Fruit fly (Drosophila melanogaster) whole organism, larva: ENCODE data around the gene CarT.

Experiments
- noc ChIP-seq: fragments of 200-800 bp; sonication (Bioruptor generic); optimal IDR thresholded peaks from 3 replicates; lab custom pipeline; 2019; ENCODE audit warnings: missing biosample characterization, mild to moderate bottlenecking, missing genetic modification characterization, moderate library complexity

Gene CarT

DNA sequence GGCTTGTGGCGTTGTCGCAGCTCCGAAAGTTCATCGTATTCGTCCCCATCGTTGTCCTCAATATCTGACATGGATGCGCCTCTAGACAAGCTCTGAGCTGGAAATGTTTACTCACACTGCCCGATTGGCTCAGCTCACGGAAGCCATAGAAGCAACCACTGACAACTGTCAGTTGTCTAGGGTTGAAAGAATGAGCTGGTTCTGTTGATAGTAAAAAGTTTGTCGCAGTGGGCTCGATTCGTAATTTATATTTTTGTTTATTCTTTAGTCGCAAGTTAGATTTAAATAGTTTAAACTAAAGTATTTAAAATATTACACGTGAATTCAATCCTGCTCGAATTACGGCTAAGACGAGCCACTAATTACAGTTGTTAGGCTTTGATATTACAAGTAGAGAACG, at the start of gene CarT:
Gene CarT, minus strand, starts transcription at position 101 of the 400 bp plus-strand sequence.
- TF ChIP-seq noc (tag; lab: Kevin White, UChicago): no peak

DNA sequence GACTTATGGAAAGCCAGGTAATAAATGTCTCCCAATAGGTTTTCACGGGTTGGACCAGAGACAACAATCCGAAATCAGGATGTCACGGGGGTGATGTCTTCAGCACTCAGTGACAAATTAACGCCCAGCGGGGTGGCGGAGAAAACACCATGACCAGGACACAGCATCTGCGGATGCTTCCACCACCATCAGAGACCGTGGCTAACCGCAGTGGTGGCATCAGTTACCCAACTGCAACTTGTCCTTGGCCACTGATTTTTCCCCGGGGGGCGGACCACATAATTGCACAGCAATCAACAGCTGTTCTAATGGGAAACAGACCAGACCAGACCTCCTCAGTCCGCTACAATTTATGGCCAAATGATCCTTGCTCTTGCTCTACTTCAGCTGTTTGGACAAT, 48.3 kb upstream of the CarT start:
- TF ChIP-seq noc (tag; lab: Kevin White, UChicago): no peak

DNA sequence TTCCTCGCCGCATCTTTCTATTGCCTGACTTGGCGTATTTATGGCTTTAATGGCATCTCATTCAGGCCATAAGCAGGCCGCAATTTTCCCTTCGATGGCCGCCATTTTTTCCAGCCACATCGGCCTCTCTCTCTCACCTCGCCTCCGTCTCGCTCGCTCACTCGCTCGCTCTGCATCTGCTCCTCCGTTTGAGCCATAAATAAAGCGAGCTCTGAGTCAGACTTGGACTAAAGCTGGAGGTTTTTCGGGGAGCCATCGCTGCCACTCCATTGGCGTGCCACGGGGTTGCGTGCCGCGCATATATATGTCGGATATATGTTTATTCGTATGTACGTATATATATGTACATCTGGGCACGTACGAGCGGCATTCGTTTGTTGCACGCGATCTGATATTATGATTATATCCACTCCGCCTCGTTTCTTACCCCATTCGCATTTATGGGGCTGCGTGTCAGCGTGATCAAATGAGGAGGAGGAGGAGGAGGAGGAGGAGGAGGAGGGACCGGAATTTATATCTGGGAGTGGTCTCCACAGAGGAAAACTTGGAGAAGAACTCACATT, 46.9 kb upstream of the CarT start:
- no peak for TF ChIP-seq noc (tag; lab: Kevin White, UChicago)

DNA sequence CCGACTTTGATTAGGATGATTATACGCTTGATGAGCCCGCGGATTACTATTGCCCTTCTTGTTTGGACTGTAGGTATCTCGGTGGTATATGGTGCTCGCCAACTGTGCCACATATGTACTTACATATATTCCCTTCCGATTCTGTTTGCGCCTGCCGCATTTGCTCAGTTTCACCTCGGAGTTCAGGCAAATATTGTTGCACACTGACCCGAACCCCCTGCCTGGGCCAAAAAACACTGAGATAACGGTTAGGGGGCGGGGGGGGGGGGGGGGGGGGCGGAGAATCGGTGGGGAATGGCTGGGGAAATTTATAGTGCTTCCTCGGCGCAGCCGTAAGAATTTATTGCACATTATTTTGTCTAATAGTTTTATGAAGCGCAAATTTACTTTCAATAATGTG, 45.9 kb upstream of the CarT start:
- peak; percentile 53 for TF ChIP-seq noc (tag; lab: Kevin White, UChicago)

DNA sequence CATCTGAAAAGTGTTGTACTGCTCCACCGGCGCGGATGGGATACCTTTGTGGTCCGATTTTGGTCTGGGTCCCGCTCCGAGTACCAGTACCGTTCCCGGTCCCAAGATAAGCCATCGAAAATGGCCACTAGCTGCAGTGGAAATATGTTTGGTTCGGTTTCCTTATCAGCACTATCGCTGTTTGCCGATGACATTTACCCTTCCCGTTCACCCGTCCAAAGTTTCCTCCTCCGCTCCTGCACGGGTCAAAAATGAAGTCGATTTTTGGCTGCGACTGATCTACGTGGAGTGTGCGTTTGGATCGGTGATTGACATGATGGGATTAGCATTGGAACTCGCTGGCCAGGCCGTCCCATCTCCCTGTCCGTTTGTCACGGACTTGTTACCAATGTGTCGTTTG, 44.4 kb upstream of the CarT start:
- TF ChIP-seq noc (tag; lab: Kevin White, UChicago): no peak

DNA sequence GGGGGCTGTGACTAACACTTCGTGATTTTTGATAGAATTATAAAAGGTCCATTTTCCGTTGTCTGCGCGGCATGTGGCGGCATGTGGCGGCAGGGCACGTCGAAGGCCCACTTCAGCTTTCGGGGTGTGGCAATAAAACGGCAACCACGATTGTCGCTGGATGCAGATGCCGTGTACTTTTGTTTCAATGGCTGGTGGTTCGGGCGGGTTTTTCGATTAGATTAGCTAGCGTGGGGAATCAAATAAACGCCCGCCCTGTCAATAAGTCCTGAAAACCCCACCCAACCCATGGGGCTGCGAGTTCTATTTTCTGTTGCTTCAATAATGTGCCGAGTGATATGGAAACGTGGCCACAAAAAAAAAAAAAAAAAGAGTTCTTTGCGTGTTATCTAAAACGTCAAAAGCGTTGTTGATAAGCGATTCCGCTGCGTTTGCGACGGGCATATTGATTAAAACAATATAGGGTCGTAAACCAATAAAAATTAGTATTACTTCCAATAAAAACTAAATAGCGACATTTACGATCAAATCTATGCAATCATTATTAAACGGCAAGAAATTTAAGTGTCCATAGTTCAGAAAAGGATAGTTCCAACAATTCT, 43.5 kb upstream of the CarT start:
- TF ChIP-seq noc (tag; lab: Kevin White, UChicago): peak; percentile 16

DNA sequence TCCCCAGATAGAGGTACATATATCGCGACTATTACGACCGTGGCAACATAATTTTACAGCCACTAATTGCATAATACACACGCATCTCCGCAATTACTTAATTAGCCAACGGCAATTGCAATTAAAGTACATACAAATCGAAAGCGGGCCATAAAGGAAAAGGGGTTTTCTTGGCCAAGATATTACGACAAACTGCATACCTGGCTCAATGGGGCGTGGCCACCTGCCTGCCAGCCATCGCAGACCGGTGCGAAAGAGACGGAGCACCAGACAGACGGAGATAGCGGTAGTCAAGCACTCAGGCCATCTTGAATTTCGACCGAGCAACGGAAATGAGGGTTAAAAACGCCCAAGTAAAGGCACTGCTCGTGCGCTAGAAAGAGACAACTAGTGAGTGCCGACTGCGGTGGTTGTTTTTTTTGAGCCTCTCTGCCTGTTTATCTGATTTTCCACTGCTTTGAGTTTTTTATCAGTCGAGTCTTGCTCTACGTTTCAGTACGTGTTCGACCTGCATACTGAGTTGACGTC, 40.2 kb upstream of the CarT start, which contains the start of gene cad:
Gene cad, plus strand, starts transcription at position 490 of the 528 bp plus-strand sequence.
- peak; percentile 51 for TF ChIP-seq noc (tag; lab: Kevin White, UChicago)

DNA sequence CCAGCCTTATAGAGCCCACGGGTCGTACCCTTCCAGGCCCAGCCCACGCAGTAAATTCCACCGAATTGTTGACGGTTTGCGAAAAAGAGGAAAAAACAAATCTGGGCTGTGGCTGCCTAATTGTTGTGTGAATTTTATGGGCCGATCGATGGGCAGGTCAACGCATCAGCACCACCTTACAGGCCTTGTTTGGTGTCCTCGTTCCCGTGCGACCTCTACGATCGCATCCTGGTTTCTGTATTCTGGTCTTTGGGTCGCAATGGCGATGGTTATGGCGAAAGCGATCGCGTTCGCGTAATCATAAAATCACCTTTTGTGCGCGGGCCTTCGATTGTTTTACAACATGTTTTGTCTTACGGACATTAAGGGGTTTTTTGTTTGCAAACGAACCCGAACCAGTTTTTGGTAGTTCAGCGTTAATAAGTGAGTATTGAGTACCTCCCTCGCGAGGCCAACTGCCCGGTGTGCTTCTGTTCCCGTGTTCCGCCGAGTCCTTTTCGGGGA, 38.5 kb upstream of the CarT start:
- no peak for TF ChIP-seq noc (tag; lab: Kevin White, UChicago)

DNA sequence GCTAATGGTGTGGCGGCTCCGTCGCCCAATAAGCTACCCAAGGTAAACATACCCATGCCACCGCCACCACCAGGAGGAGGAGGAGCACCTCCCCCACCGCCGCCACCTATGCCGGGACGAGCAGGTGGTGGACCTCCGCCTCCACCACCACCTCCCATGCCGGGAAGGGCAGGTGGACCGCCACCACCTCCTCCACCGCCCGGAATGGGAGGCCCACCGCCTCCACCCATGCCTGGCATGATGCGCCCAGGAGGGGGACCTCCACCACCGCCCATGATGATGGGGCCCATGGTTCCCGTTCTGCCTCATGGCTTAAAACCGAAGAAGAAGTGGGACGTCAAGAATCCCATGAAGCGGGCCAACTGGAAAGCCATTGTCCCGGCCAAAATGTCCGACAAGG, 34.6 kb upstream of the CarT start:
- no peak for TF ChIP-seq noc (tag; lab: Kevin White, UChicago)

DNA sequence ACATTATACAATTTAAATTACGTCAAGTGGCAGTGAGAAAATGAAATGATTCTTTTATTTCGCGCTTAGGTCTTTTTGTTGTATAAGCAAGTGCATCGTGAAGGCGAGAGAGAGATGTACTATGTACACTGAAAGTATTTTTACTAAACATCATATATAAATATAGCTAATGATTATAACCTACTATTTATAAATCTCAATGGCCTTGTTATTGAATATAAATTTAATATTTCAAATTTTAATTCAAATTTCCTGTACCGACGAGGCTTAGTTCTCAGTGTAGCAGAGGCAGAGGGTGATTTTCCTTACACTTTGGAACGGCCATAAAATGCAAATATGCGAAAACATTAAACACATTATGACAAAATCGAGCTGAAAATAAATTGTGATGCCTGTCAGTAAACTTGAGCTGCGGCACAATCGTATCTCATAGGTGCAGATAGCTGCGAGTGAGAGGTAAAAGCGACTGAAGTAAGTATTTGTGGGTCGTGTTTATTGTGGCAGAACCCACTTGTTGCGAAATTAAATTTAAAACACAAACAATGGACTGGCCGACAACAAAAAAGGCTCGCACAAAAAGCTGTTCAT, 32.0 kb upstream of the CarT start:
- TF ChIP-seq noc (tag; lab: Kevin White, UChicago): peak; percentile 52

DNA sequence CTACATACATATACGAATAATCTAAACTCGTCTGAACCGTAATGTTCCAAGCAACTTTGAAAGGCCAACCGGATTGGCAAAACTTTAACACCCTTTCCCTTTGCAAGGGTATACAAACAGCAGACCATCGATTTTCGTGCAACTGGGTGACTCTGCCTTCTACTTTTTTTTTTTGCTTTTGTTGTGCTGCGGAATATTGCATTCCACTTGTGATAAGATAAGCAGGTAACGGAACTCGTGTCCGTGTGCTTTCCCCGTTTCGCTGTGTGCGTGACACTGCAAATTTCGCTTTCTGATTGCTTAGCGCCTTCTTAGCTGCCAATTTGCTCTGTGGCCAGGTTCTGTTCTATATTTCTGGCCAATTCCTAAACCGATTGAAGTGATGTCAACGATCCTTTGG, 30.9 kb upstream of the CarT start:
- no peak for TF ChIP-seq noc (tag; lab: Kevin White, UChicago)

DNA sequence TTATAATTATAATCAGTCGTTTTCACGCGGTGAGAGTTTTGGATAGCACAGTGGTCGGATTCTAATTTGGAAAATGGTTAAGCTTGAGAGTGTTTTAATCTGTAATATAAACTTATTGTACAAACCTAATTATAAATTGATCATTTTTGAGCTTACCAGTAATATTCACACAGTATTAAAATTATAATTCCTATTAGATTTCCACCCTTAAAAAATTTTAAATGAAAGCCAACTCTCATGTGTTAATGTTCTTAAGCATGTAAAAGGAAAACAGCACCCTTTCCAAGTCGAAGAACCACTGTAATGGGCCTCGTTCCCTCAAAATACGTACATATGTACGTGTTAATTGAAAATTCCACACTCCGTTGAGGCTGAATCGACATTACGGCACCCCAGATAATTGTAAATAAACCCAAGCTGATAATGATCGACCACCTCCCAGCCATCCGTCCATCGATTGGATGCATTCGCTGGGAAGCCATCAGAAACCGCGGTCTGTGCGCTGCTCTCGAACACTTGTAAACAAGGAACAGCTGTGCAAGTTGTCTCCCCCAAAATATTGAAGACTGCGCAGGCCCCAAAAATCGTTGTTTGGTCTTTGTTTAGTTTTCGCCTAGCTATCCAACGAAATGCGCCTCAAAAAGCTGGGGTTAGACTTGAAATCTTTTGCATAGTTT, 29.9 kb upstream of the CarT start:
- TF ChIP-seq noc (tag; lab: Kevin White, UChicago): peak; percentile 50

DNA sequence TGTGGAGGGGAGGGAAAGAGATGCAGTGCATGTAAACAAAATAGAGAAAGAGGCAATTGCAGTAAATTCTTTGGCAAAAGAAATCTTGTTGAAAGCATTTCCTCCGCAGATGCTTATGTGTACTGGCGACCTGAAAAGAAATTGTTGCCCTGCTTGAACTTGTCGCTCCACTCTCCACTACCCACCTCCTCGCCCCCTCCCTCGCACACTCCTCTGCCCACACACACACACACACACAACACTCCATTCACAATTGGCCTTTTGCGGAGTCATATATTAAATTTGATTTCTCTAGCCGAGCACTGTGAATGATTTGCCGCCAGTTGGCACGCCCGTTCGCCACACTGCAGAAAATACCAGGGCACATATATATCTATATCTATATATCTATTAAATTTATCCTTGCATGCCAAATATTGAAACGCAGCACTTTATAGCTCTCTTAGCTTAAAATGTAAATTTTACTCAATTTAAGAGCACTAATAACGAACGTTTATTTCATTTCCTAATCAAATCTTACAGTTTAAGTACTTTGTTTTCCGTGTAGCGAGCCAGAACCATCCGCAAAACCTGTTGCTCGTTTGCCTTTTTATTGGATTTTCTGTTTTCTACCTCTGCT, 28.9 kb upstream of the CarT start:
- TF ChIP-seq noc (tag; lab: Kevin White, UChicago): peak; percentile 79

DNA sequence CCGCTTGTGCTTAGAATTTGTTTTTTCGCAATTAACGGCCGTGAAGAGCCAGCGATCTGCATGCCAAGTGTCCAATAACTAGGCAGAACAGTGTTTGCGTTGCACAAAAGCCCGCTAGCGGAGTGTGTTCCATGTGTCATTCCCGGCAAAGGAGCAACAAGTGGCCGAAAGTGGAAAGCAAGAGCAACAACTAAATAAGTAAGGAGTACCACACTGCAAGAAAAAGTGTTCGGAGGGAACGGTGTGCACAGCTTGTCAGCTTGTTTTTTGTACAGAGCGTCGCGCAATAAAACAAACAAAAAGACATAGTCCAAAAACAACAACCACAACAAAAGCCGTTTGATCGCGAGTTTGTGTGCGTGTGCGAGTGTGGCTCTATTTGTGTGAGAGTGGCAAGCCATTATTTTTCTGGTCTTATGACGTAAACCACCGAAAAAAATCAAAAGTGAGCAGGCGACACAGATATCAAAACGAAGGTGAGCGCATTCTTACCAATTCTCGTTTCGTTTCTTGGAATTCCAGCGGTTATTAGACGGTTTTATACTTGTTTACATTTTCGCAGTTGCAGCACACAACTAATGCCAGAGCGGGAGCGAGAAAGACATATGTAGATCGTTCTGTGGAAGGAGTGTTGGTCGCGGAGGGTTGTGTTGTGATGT, 28.2 kb upstream of the CarT start:
- TF ChIP-seq noc (tag; lab: Kevin White, UChicago): peak; percentile 19

DNA sequence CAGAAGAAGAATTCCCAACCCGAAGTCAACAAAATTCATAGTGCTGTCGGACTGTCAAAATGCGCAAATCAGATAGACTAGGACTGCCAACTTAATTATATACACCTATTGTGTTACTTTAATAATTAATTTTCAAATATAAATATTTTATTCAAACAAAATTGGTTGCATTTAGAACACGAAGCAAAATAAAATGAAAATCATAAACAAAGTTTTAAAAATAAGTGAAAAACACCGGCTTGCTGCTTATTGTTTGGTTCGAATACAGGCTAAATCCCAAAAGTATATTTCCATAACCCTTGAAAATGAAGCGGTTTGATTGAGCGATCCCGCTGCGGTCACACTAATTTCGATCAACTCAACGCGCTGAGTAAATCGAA, 27.7 kb upstream of the CarT start, which contains the start of the genes Rhau and dia:
Gene Rhau, minus strand, starts transcription at position 178 of the 380 bp plus-strand sequence.
Gene dia, plus strand, starts transcription at position 337 of the 380 bp plus-strand sequence.
- TF ChIP-seq noc (tag; lab: Kevin White, UChicago): peak; percentile 9
